Fruit fly (Drosophila melanogaster): Measurements from ENCODE around the gene CG43221.

The CG43221 gene

DNA sequence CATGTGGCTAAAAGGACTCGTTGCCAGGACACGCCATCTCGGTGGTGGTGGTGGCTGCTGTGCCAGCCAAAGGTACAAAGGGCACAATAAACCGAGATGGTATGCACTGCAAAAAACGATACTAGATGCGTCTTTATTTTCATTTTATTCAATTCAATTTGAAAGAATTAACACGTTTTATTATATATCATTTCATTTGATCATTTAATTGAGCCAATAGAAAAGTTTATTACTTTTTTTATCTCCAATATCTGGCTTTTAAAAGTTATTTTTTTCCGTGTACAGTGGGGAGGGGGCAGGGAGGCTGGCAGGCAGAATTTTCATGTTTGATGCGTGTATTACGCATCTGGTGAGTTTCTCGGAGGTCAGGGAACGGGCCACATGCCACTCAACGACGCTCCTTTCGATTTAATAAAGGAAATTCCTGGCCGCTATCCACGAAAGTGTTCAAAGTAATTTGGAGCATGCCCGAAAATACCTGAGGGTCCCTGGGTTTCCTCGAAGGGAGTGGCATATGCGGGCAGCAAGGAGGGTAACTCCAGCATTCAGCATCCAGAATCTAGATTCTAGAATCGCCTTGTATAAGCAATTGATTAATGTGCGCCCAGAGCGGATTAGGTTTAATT is 28.6 kb downstream of the CG43221 start (continued):
- no peak for TF ChIP-seq lola (GFP tag; optimal IDR thresholded peaks at IDR 0.05)
- peak; percentile 52 for TF ChIP-seq woc (GFP tag; optimal IDR thresholded peaks at IDR 0.05)
- TF ChIP-seq Jra (GFP tag; optimal IDR thresholded peaks at IDR 0.05) = peak; percentile 37
- peak; percentile 83 for TF ChIP-seq HLH106 (tag; optimal IDR thresholded peaks at IDR 0.05)
- TF ChIP-seq GATAd (GFP tag; optimal IDR thresholded peaks at IDR 0.05) = no peak
- no peak for TF ChIP-seq sage (GFP tag; optimal IDR thresholded peaks at IDR 0.05)
- TF ChIP-seq usp (GFP tag; optimal IDR thresholded peaks at IDR 0.05) = no peak

DNA sequence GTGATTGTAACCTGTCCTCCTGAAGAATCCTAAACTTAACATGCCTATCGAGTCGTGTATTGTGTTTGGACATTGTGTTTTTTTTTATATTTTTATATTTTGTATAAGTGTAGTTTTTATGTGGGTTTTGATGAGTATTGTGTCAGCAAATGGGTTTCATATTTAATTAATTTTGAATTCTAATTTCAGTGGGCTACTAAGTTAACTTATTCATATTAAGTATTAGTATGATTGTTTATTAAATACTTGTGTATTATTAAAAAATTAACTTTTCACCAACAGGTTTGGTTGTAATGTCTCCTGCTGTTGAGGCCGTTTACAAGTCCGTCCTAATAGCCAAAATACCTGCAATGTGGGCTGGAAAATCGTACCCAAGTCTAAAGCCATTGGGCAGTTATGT is 38.9 kb downstream of the CG43221 start, which contains the start of gene CG15143:
CG15143 (minus strand) TSS at position 101 of the 400 bp plus-strand sequence.
- TF ChIP-seq Dif (GFP tag; optimal IDR thresholded peaks at IDR 0.05; ENCODE audit: partially characterized antibody) (no peak), h (GFP tag; optimal IDR thresholded peaks at IDR 0.05) (no peak), ey (GFP tag; optimal IDR thresholded peaks at IDR 0.05) (no peak), fru (GFP tag; optimal IDR thresholded peaks at IDR 0.05) (no peak), Hr83 (GFP tag; optimal IDR thresholded peaks at IDR 0.05; ENCODE audit: poor library complexity, severe bottlenecking) (no peak), Jra (GFP tag; optimal IDR thresholded peaks at IDR 0.05) (no peak), Hr78 (GFP tag; optimal IDR thresholded peaks at IDR 0.05) (no peak), woc (GFP tag; optimal IDR thresholded peaks at IDR 0.05) (no peak), N (GFP tag; optimal IDR thresholded peaks at IDR 0.05) (no peak), dsf (GFP tag; optimal IDR thresholded peaks at IDR 0.05; ENCODE audit: borderline replicate concordance) (no peak)

- TF ChIP-seq dl (GFP tag; optimal IDR thresholded peaks at IDR 0.05; ENCODE audit: insufficient read depth in 1 of 2, partially characterized antibody in 2 of 2) (no peak), Vsx2 (GFP tag; optimal IDR thresholded peaks at IDR 0.05; ENCODE audit: partially characterized antibody) (no peak)
Measured at dm6 chr2L:17529022-17529421, 43.5 kb downstream of the CG43221 start, which contains the start of gene CG15144. CG15144 (minus strand) TSS chr2L:17529122.

DNA sequence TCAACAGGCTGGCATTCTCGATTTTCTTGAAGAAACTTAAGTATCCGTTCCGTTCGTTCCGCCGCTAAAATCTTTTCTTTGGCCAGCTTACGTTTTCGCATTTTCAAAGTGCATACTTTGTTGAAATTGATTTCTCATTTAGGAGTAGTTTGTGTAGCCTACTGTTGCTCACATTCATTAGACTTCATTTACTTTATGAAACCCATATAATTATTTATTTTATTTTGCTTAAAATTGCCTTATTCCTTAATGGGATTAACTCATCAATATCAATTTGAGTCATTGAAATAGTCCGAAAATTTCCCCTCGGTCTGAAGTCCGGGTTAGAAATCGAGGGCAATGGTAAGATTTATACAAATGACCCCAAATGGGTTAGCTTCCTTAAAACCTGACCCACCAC is 46.6 kb downstream of the CG43221 start, which contains the start of gene CG15145:
CG15145 (minus strand) TSS at position 101 of the 400 bp plus-strand sequence.
- TF ChIP-seq usp (GFP tag; optimal IDR thresholded peaks at IDR 0.05) (no peak), h (GFP tag; optimal IDR thresholded peaks at IDR 0.05) (no peak), ey (GFP tag; optimal IDR thresholded peaks at IDR 0.05) (no peak), HLH106 (tag; optimal IDR thresholded peaks at IDR 0.05) (no peak), Myc (optimal IDR thresholded peaks at IDR 0.05) (no peak), Mio (GFP tag; optimal IDR thresholded peaks at IDR 0.05) (no peak), tai (GFP tag; optimal IDR thresholded peaks at IDR 0.05) (no peak), Abd-B (GFP tag; optimal IDR thresholded peaks at IDR 0.05) (no peak), Hnf4 (GFP tag; optimal IDR thresholded peaks at IDR 0.05) (no peak), brk (GFP tag; optimal IDR thresholded peaks at IDR 0.05) (no peak), psq (GFP tag; optimal IDR thresholded peaks at IDR 0.05) (no peak), Hr78 (GFP tag; optimal IDR thresholded peaks at IDR 0.05) (no peak), Rel (GFP tag; optimal IDR thresholded peaks at IDR 0.05) (no peak), Rel (tag; optimal IDR thresholded peaks at IDR 0.05) (no peak), foxo (GFP tag; optimal IDR thresholded peaks at IDR 0.05) (no peak), OdsH (GFP tag; optimal IDR thresholded peaks at IDR 0.05) (no peak), Jra (GFP tag; optimal IDR thresholded peaks at IDR 0.05) (no peak)

DNA sequence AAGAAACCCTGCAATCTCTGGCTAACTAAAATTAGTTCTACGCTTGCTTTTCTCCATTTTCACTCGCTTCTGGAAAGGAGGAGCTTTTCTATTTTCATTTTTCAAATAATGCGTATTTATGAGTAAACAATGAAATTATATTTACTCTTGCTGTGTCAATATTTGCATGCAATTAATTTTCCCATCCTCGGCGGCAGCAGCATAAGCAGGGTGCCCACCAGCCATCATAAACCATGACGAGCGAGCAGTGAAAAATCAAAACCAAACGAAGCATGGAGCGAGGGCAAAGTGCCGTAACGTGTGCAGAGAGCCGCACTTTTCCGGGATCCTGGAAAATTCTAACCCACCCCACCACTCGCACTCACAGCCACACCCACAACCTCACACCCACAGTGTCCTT is 48.2 kb downstream of the CG43221 start:
- TF ChIP-seq dl (GFP tag; optimal IDR thresholded peaks at IDR 0.05; ENCODE audit: insufficient read depth in 1 of 2, partially characterized antibody in 2 of 2) = no peak
- no peak for TF ChIP-seq Myc (optimal IDR thresholded peaks at IDR 0.05)
- TF ChIP-seq dmrt93B (GFP tag; optimal IDR thresholded peaks at IDR 0.05) = no peak
- TF ChIP-seq CG9705 (GFP tag; optimal IDR thresholded peaks at IDR 0.05) = no peak
- TF ChIP-seq lola (GFP tag; optimal IDR thresholded peaks at IDR 0.05) = no peak
- no peak for TF ChIP-seq Rel (GFP tag; optimal IDR thresholded peaks at IDR 0.05)
- no peak for TF ChIP-seq Rel (tag; optimal IDR thresholded peaks at IDR 0.05)
- TF ChIP-seq HLH106 (tag; optimal IDR thresholded peaks at IDR 0.05) = no peak
- TF ChIP-seq sv (GFP tag; optimal IDR thresholded peaks at IDR 0.05) = no peak
- TF ChIP-seq ey (GFP tag; optimal IDR thresholded peaks at IDR 0.05) = no peak
- TF ChIP-seq Vsx2 (GFP tag; optimal IDR thresholded peaks at IDR 0.05; ENCODE audit: partially characterized antibody) = no peak
- no peak for TF ChIP-seq br (GFP tag; optimal IDR thresholded peaks at IDR 0.05)
- TF ChIP-seq h (GFP tag; optimal IDR thresholded peaks at IDR 0.05) = no peak
- TF ChIP-seq Sp1 (GFP tag; optimal IDR thresholded peaks at IDR 0.05) = no peak
- no peak for TF ChIP-seq CG32264 (GFP tag; optimal IDR thresholded peaks at IDR 0.05)
- TF ChIP-seq jim (GFP tag; optimal IDR thresholded peaks at IDR 0.05) = no peak
- TF ChIP-seq psq (GFP tag; optimal IDR thresholded peaks at IDR 0.05) = no peak
- no peak for TF ChIP-seq Hr83 (GFP tag; optimal IDR thresholded peaks at IDR 0.05; ENCODE audit: poor library complexity, severe bottlenecking)
- no peak for TF ChIP-seq Hr78 (GFP tag; optimal IDR thresholded peaks at IDR 0.05)
- TF ChIP-seq woc (GFP tag; optimal IDR thresholded peaks at IDR 0.05) = no peak
